Fruit fly (Drosophila melanogaster): ENCODE data around the gene Nmd3.

Nmd3 gene

dm6 chrX:2222181-2222790, 37.8 kb upstream of the Nmd3 start, which contains the start of gene Vinc (continued):
- TF ChIP-seq sr (GFP tag; IDR thresholded peaks at IDR 0.05) = peak; percentile 23; the same call in 1 of the 3 replicates
- no peak for TF ChIP-seq tio (GFP tag; optimal IDR thresholded peaks at IDR 0.05)
- TF ChIP-seq croc (GFP tag; conservative IDR thresholded peaks at IDR 0.05) = peak; percentile 75
- peak; percentile 16 for TF ChIP-seq oc (tag; optimal IDR thresholded peaks at IDR 0.05)
- peak; percentile 92 for TF ChIP-seq CG4328 (GFP tag; optimal IDR thresholded peaks at IDR 0.05)
- peak; percentile 85 for TF ChIP-seq slp2 (GFP tag; optimal IDR thresholded peaks at IDR 0.05)
- TF ChIP-seq psq (GFP tag; optimal IDR thresholded peaks at IDR 0.05) = peak; percentile 88
- peak; percentile 69; the same call in 1 of the 2 replicates for TF ChIP-seq wdn (GFP tag; IDR thresholded peaks at IDR 0.05)
- peak; percentile 80 for TF ChIP-seq dmrt99B (tag; optimal IDR thresholded peaks at IDR 0.05)
- TF ChIP-seq pita (GFP tag; optimal IDR thresholded peaks at IDR 0.05) = no peak
- peak; percentile 93 for TF ChIP-seq caup (GFP tag; optimal IDR thresholded peaks at IDR 0.05; ENCODE audit: severe bottlenecking)
- TF ChIP-seq salm (tag; optimal IDR thresholded peaks at IDR 0.05) = peak; percentile 48
- no peak for TF ChIP-seq usp (GFP tag; optimal IDR thresholded peaks at IDR 0.05)
- peak; percentile 82 for TF ChIP-seq CG10267 (tag; optimal IDR thresholded peaks at IDR 0.05)
- TF ChIP-seq Trl (optimal IDR thresholded peaks at IDR 0.05) = peak in 1 of 2 experiments; percentile 49
- peak; percentile 93 for TF ChIP-seq Trl (GFP tag; optimal IDR thresholded peaks at IDR 0.05)
- peak; percentile 94 for TF ChIP-seq CG17361 (GFP tag; IDR thresholded peaks at IDR 0.05)
- TF ChIP-seq zfh1 (GFP tag; IDR thresholded peaks at IDR 0.05) = peak; percentile 85
- TF ChIP-seq fu2 (GFP tag; optimal IDR thresholded peaks at IDR 0.05) = peak; percentile 33
- peak; percentile 58 for TF ChIP-seq Neu2 (GFP tag; optimal IDR thresholded peaks at IDR 0.05; ENCODE audit: borderline replicate concordance)
- TF ChIP-seq NC2α (GFP tag; optimal IDR thresholded peaks at IDR 0.05) = peak; percentile 29
- peak; percentile 64; the same call in 1 of the 2 replicates for TF ChIP-seq MBD-R2 (GFP tag; IDR thresholded peaks at IDR 0.05)
- TF ChIP-seq p53 (GFP tag; optimal IDR thresholded peaks at IDR 0.05) = peak; percentile 72
- no peak for TF ChIP-seq Asciz (GFP tag; optimal IDR thresholded peaks at IDR 0.05)
- peak; percentile 68 for TF ChIP-seq CG33213 (GFP tag; optimal IDR thresholded peaks at IDR 0.05)
- TF ChIP-seq HLH4C (GFP tag; IDR thresholded peaks at IDR 0.05; ENCODE audit: partially characterized antibody) = peak; percentile 60
- TF ChIP-seq CG17568 (GFP tag; optimal IDR thresholded peaks at IDR 0.05) = no peak
- peak; percentile 88 for TF ChIP-seq Side (GFP tag; optimal IDR thresholded peaks at IDR 0.05)
- no peak for TF ChIP-seq sna (GFP tag; IDR thresholded peaks at IDR 0.05; ENCODE audit: partially characterized antibody)
- TF ChIP-seq CG2875 (GFP tag; optimal IDR thresholded peaks at IDR 0.05) = peak; percentile 26
- TF ChIP-seq B-H2 (GFP tag; optimal IDR thresholded peaks at IDR 0.05) = peak; percentile 76
- peak; percentile 84 for TF ChIP-seq CG14441 (GFP tag; IDR thresholded peaks at IDR 0.05)
- peak; percentile 34 for TF ChIP-seq Mad (GFP tag; optimal IDR thresholded peaks at IDR 0.05)
- TF ChIP-seq CG9215 (GFP tag; IDR thresholded peaks at IDR 0.05) = peak; percentile 89
- TF ChIP-seq ato (GFP tag; IDR thresholded peaks at IDR 0.05; ENCODE audit: partially characterized antibody) = peak; percentile 35; the same call in 1 of the 2 replicates
- TF ChIP-seq pfk (GFP tag; optimal IDR thresholded peaks at IDR 0.05) = no peak
- TF ChIP-seq bigmax (GFP tag; optimal IDR thresholded peaks at IDR 0.05) = no peak
- TF ChIP-seq Dad (GFP tag; optimal IDR thresholded peaks at IDR 0.05) = peak; percentile 85
- TF ChIP-seq CG10431 (GFP tag; optimal IDR thresholded peaks at IDR 0.05) = no peak
- TF ChIP-seq BEAF-32 (GFP tag; optimal IDR thresholded peaks at IDR 0.05) = peak; percentile 58
- TF ChIP-seq sc (optimal IDR thresholded peaks at IDR 0.05) = no peak
- peak; percentile 59 for TF ChIP-seq sc (GFP tag; optimal IDR thresholded peaks at IDR 0.05)
- no peak for TF ChIP-seq inv (GFP tag; IDR thresholded peaks at IDR 0.05; ENCODE audit: partially characterized antibody)
- peak; percentile 83 for TF ChIP-seq CG3847 (GFP tag; IDR thresholded peaks at IDR 0.05)
- peak; percentile 51 for TF ChIP-seq CG31388 (GFP tag; optimal IDR thresholded peaks at IDR 0.05)
- peak; percentile 50; the same call in 1 of the 2 replicates for TF ChIP-seq Nf-YA (GFP tag; IDR thresholded peaks at IDR 0.05)
- no peak for TF ChIP-seq Hr78 (GFP tag; optimal IDR thresholded peaks at IDR 0.05)
- peak; percentile 77 for TF ChIP-seq CG6175 (GFP tag; IDR thresholded peaks at IDR 0.05)
- TF ChIP-seq sqz (GFP tag; optimal IDR thresholded peaks at IDR 0.05) = peak; percentile 82
- peak; percentile 73 for TF ChIP-seq CG4854 (GFP tag; optimal IDR thresholded peaks at IDR 0.05)

Measured in whole organism, embryonic.